Fruit fly (Drosophila melanogaster) whole organism, embryonic: ENCODE results near the gene wapl.
A peak's percentile ranks its signal among the peaks of the same experiment; 100 is the strongest.

ENCODE experiments used
- BEAF-32 ChIP-seq: fragments of 200-800 bp; sonication (Bioruptor generic); optimal IDR thresholded peaks from 3 replicates; lab custom pipeline; 2017; ENCODE audit warnings: missing biosample characterization, missing genetic modification characterization, mild to moderate bottlenecking, moderate library complexity, missing genetic modification reagents
- Bgb ChIP-seq: fragments of 200-800 bp; sonication (Bioruptor generic); IDR thresholded peaks from 2 replicates; pipeline ENCODE4 v1.3.6; 2022; ENCODE audit warnings: missing biosample characterization, missing genetic modification characterization; ENCODE audit not compliant: partially characterized antibody
- CG10147 ChIP-seq: fragments of 200-800 bp; sonication (Bioruptor generic); optimal IDR thresholded peaks from 2 replicates; lab custom pipeline; 2019; ENCODE audit warnings: missing biosample characterization, mild to moderate bottlenecking, missing genetic modification characterization, moderate library complexity
- CG11093 ChIP-seq: fragments of 200-800 bp; sonication (Bioruptor generic); IDR thresholded peaks from 3 replicates; pipeline ENCODE4 v1.3.6; 2022; ENCODE audit warnings: missing biosample characterization, missing genetic modification characterization
- CG14667 ChIP-seq: fragments of 200-800 bp; sonication (Bioruptor generic); IDR thresholded peaks from 2 replicates; pipeline ENCODE4 v1.3.6; 2022; ENCODE audit warnings: missing biosample characterization, missing genetic modification characterization
- CG17612 ChIP-seq: fragments of 200-800 bp; sonication (Bioruptor generic); IDR thresholded peaks from 2 replicates; pipeline ENCODE4 v1.3.6; 2022; ENCODE audit warnings: missing biosample characterization, missing genetic modification characterization
- CG18476 ChIP-seq: fragments of 200-800 bp; sonication (Bioruptor generic); optimal IDR thresholded peaks from 2 replicates; lab custom pipeline; 2016; ENCODE audit warnings: missing biosample characterization, mild to moderate bottlenecking, missing genetic modification characterization
- CG3726 ChIP-seq: fragments of 200-800 bp; sonication (Bioruptor generic); IDR thresholded peaks from 3 replicates; pipeline ENCODE4, ENCODE4 v1.3.6; 2022; ENCODE audit warnings: missing biosample characterization, missing genetic modification characterization
- CG4730 ChIP-seq: fragments of 200-800 bp; sonication (Bioruptor generic); IDR thresholded peaks from 2 replicates; pipeline ENCODE4 v1.3.6; 2022; ENCODE audit warnings: missing biosample characterization, missing genetic modification characterization
- CG7372 ChIP-seq: fragments of 200-800 bp; sonication (Bioruptor generic); IDR thresholded peaks from 2 replicates; pipeline ENCODE4 v1.3.6; 2022; ENCODE audit warnings: missing biosample characterization, missing genetic modification characterization
- CG7556 ChIP-seq: fragments of 200-800 bp; sonication (Bioruptor generic); optimal IDR thresholded peaks from 2 replicates; lab custom pipeline; 2017; ENCODE audit warnings: missing biosample characterization, mild to moderate bottlenecking, missing genetic modification characterization
- CG8089 ChIP-seq: fragments of 200-800 bp; sonication (Bioruptor generic); optimal IDR thresholded peaks from 3 replicates; lab custom pipeline; 2016; ENCODE audit warnings: missing biosample characterization, missing genetic modification characterization
- CG9437 ChIP-seq: fragments of 200-800 bp; sonication (Bioruptor generic); optimal IDR thresholded peaks from 2 replicates; lab custom pipeline; 2018; ENCODE audit warnings: missing biosample characterization, mild to moderate bottlenecking, missing genetic modification characterization
- Camta ChIP-seq: fragments of 200-800 bp; sonication (Bioruptor generic); optimal IDR thresholded peaks from 2 replicates; lab custom pipeline; 2016; ENCODE audit warnings: missing biosample characterization, missing genetic modification characterization
- CoRest ChIP-seq: fragments of 200-800 bp; sonication (Bioruptor generic); optimal IDR thresholded peaks from 3 replicates; lab custom pipeline; 2018; ENCODE audit warnings: missing biosample characterization, mild to moderate bottlenecking, missing genetic modification characterization, moderate library complexity
- Ets97D ChIP-seq: fragments of 200-800 bp; sonication (Bioruptor generic); optimal IDR thresholded peaks from 3 replicates; lab custom pipeline; 2016; ENCODE audit warnings: missing biosample characterization, missing genetic modification characterization
- Hand ChIP-seq: fragments of 200-800 bp; sonication (Bioruptor generic); optimal IDR thresholded peaks from 2 replicates; lab custom pipeline; 2017; ENCODE audit warnings: mild to moderate bottlenecking, missing biosample characterization, missing genetic modification reagents, missing genetic modification characterization
- Hr39 ChIP-seq: fragments of >200 bp; optimal IDR thresholded peaks from 2 replicates; lab custom pipeline; 2017
- Hr78 ChIP-seq, 2 experiments: fragments of 200-800 bp in 1 of 2; fragments of >200 bp in 1 of 2; sonication (Bioruptor generic) in 1 of 2; optimal IDR thresholded peaks; 2 replicates each; lab custom pipeline; 2017 to 2019; ENCODE audit warnings: missing biosample characterization in 2 of 2, missing genetic modification characterization in 2 of 2, mild to moderate bottlenecking in 1 of 2, moderate library complexity in 1 of 2
- Lim3 ChIP-seq: fragments of 200-800 bp; sonication (Bioruptor generic); IDR thresholded peaks from 2 replicates; pipeline ENCODE4 v1.3.6; 2022; ENCODE audit warnings: missing biosample characterization, missing genetic modification characterization
- Nf-YA ChIP-seq: fragments of 200-800 bp; sonication (Bioruptor generic); IDR thresholded peaks from 2 replicates; pipeline ENCODE4 v1.3.6; 2022; ENCODE audit warnings: missing biosample characterization, missing genetic modification characterization
- NfI ChIP-seq: fragments of 200-800 bp; sonication (Bioruptor generic); optimal IDR thresholded peaks from 3 replicates; lab custom pipeline; 2018; ENCODE audit warnings: missing biosample characterization, mild to moderate bottlenecking, missing genetic modification characterization, moderate library complexity
- TFAM ChIP-seq: fragments of 200-800 bp; sonication (Bioruptor generic); optimal IDR thresholded peaks from 2 replicates; lab custom pipeline; 2017; ENCODE audit warnings: missing biosample characterization, missing genetic modification characterization, inconsistent platforms
- Tbp ChIP-seq: fragments of >200 bp; optimal IDR thresholded peaks from 2 replicates; lab custom pipeline; 2018; ENCODE audit warnings: missing biosample characterization, missing genetic modification characterization
- bowl ChIP-seq: fragments of 200-800 bp; sonication (Bioruptor generic); IDR thresholded peaks from 2 replicates; pipeline ENCODE4 v1.3.6; 2022; ENCODE audit warnings: missing biosample characterization, missing genetic modification characterization
- br ChIP-seq: fragments of >200 bp; optimal IDR thresholded peaks from 2 replicates; lab custom pipeline; 2017
- ci ChIP-seq: fragments of 200-800 bp; sonication (Bioruptor generic); IDR thresholded peaks from 3 replicates; pipeline ENCODE4 v1.3.6; 2022; ENCODE audit warnings: missing biosample characterization, missing genetic modification characterization
- dmrt99B ChIP-seq: fragments of 200-800 bp; sonication (Bioruptor generic); optimal IDR thresholded peaks from 2 replicates; lab custom pipeline; 2018; ENCODE audit warnings: missing biosample characterization, mild to moderate bottlenecking, missing genetic modification characterization, moderate library complexity
- exex ChIP-seq: fragments of 200-800 bp; sonication (Bioruptor generic); optimal IDR thresholded peaks from 4 replicates; lab custom pipeline; 2018; ENCODE audit warnings: missing biosample characterization, mild to moderate bottlenecking, missing genetic modification characterization, moderate library complexity
- fd3F ChIP-seq: fragments of 200-800 bp; sonication (Bioruptor generic); optimal IDR thresholded peaks from 2 replicates; lab custom pipeline; 2018; ENCODE audit warnings: missing biosample characterization, mild to moderate bottlenecking, missing genetic modification characterization, moderate library complexity
- fd64A ChIP-seq: fragments of 200-800 bp; sonication (Bioruptor generic); optimal IDR thresholded peaks from 3 replicates; lab custom pipeline; 2018; ENCODE audit warnings: missing biosample characterization, mild to moderate bottlenecking, missing genetic modification characterization
- fu2 ChIP-seq: fragments of 200-800 bp; sonication (Bioruptor generic); optimal IDR thresholded peaks from 2 replicates; lab custom pipeline; 2016; ENCODE audit warnings: missing biosample characterization, missing genetic modification characterization
- inv ChIP-seq: fragments of 200-800 bp; sonication (Bioruptor generic); IDR thresholded peaks from 2 replicates; pipeline ENCODE4 v1.3.6; 2022; ENCODE audit warnings: missing biosample characterization, missing genetic modification characterization; ENCODE audit not compliant: partially characterized antibody
- jigr1 ChIP-seq: fragments of 200-800 bp; sonication (Bioruptor generic); IDR thresholded peaks from 3 replicates; pipeline ENCODE4 v1.3.6; 2022; ENCODE audit warnings: missing biosample characterization, missing genetic modification characterization
- jing ChIP-seq: fragments of 200-800 bp; sonication (Bioruptor generic); optimal IDR thresholded peaks from 2 replicates; lab custom pipeline; 2018; ENCODE audit warnings: missing biosample characterization, mild to moderate bottlenecking, missing genetic modification characterization
- luna ChIP-seq: fragments of 200-800 bp; sonication (Bioruptor generic); optimal IDR thresholded peaks from 2 replicates; lab custom pipeline; 2016; ENCODE audit warnings: missing biosample characterization, missing genetic modification characterization
- oc ChIP-seq: fragments of 200-800 bp; sonication (Bioruptor generic); optimal IDR thresholded peaks from 2 replicates; lab custom pipeline; 2018; ENCODE audit warnings: missing biosample characterization, mild to moderate bottlenecking, missing genetic modification characterization, moderate library complexity
- onecut ChIP-seq: fragments of 200-800 bp; sonication (Bioruptor generic); IDR thresholded peaks from 2 replicates; pipeline ENCODE4 v1.3.6; 2022; ENCODE audit warnings: missing biosample characterization, missing genetic modification characterization
- pfk ChIP-seq: fragments of 200-800 bp; sonication (Bioruptor generic); optimal IDR thresholded peaks from 2 replicates; lab custom pipeline; 2018; ENCODE audit warnings: missing biosample characterization, mild to moderate bottlenecking, missing genetic modification characterization, moderate library complexity
- pho ChIP-seq: fragments of 200-800 bp; sonication (Bioruptor generic); optimal IDR thresholded peaks from 2 replicates; lab custom pipeline; 2016; ENCODE audit warnings: missing biosample characterization, missing genetic modification characterization
- pros ChIP-seq: fragments of 200-800 bp; sonication (Bioruptor generic); optimal IDR thresholded peaks from 3 replicates; lab custom pipeline; 2019; ENCODE audit warnings: missing biosample characterization, mild to moderate bottlenecking, missing genetic modification characterization, moderate library complexity
- pzg ChIP-seq: fragments of 200-800 bp; sonication (Bioruptor generic); optimal IDR thresholded peaks from 3 replicates; lab custom pipeline; 2018; ENCODE audit warnings: missing biosample characterization, mild to moderate bottlenecking, missing genetic modification characterization, moderate library complexity
- seq ChIP-seq: fragments of 200-800 bp; sonication (Bioruptor generic); IDR thresholded peaks from 2 replicates; pipeline ENCODE4 v1.3.6; 2022; ENCODE audit warnings: missing biosample characterization, missing genetic modification characterization
- slou ChIP-seq: fragments of 200-800 bp; sonication (Bioruptor generic); optimal IDR thresholded peaks from 3 replicates; lab custom pipeline; 2016; ENCODE audit warnings: missing biosample characterization, missing genetic modification characterization
- sna ChIP-seq: fragments of 200-800 bp; sonication (Bioruptor generic); IDR thresholded peaks from 2 replicates; pipeline ENCODE4 v1.3.6; 2022; ENCODE audit warnings: missing biosample characterization, missing genetic modification characterization; ENCODE audit not compliant: partially characterized antibody
- sob ChIP-seq: fragments of 200-800 bp; sonication (Bioruptor generic); IDR thresholded peaks from 2 replicates; pipeline ENCODE4 v1.3.6; 2022; ENCODE audit warnings: missing biosample characterization, missing genetic modification characterization
- stwl ChIP-seq: fragments of 200-800 bp; sonication (Bioruptor generic); optimal IDR thresholded peaks from 3 replicates; lab custom pipeline; 2018; ENCODE audit warnings: missing biosample characterization, mild to moderate bottlenecking, missing genetic modification characterization, moderate library complexity
- sug ChIP-seq: fragments of 200-800 bp; optimal IDR thresholded peaks from 2 replicates; lab custom pipeline; 2019; ENCODE audit warnings: missing biosample characterization, mild to moderate bottlenecking, missing genetic modification characterization, moderate library complexity
- tin ChIP-seq: fragments of 200-800 bp; sonication (Bioruptor generic); optimal IDR thresholded peaks from 3 replicates; lab custom pipeline; 2016; ENCODE audit warnings: missing biosample characterization, missing genetic modification characterization
- usp ChIP-seq: fragments of >200 bp; optimal IDR thresholded peaks from 2 replicates; lab custom pipeline; 2017; ENCODE audit warnings: missing biosample characterization, missing genetic modification characterization

Gene wapl

dm6 chrX:2121716-2122601 lies 36.8 kb downstream of the wapl start (continued):
- TF ChIP-seq Hr78 (GFP tag; optimal IDR thresholded peaks at IDR 0.05; lab: Kevin White, UChicago) (peak in 1 of 2 experiments; percentile 10), sna (GFP tag; lab: Robert Waterston, UW) (no peak), Camta (no peak), CG17612 (GFP tag; lab: Robert Waterston, UW) (no peak), NfI (GFP tag; lab: Kevin White, UChicago) (no peak), BEAF-32 (GFP tag; lab: Kevin White, UChicago) (no peak), dmrt99B (tag; lab: Kevin White, UChicago) (no peak), CG14667 (no peak), luna (GFP tag; lab: Kevin White, UChicago) (no peak), CG7556 (peak; percentile 39), fd3F (GFP tag; lab: Kevin White, UChicago) (no peak), CG18476 (GFP tag; lab: Kevin White, UChicago) (peak; percentile 8), usp (no peak), slou (GFP tag; lab: Kevin White, UChicago) (no peak), pzg (no peak), ci (GFP tag; lab: Robert Waterston, UW) (no peak; the same call in 2 of the 3 replicates), Ets97D (GFP tag; lab: Kevin White, UChicago) (no peak), CG10147 (no peak), Hr39 (lab: Kevin White, UChicago) (no peak), Bgb (GFP tag; lab: Robert Waterston, UW) (no peak), sug (tag; lab: Kevin White, UChicago) (no peak), CG9437 (GFP tag; lab: Kevin White, UChicago) (no peak), CG11093 (GFP tag; lab: Robert Waterston, UW) (no peak), CG8089 (GFP tag; lab: Kevin White, UChicago) (no peak), tin (peak; percentile 20), oc (tag; lab: Kevin White, UChicago) (no peak), jigr1 (GFP tag; lab: Robert Waterston, UW) (no peak), br (lab: Kevin White, UChicago) (no peak), inv (GFP tag; lab: Robert Waterston, UW) (no peak), Lim3 (GFP tag; lab: Robert Waterston, UW) (no peak), CG3726 (GFP tag; lab: Robert Waterston, UW) (no peak), seq (GFP tag; lab: Robert Waterston, UW) (no peak), CG7372 (GFP tag; lab: Robert Waterston, UW) (no peak), exex (tag; lab: Kevin White, UChicago) (no peak), stwl (tag; lab: Kevin White, UChicago) (no peak), pfk (GFP tag; lab: Kevin White, UChicago) (no peak), onecut (peak; percentile 6; the same call in 1 of the 2 replicates), pho (GFP tag; lab: Kevin White, UChicago) (no peak), pros (GFP tag; lab: Kevin White, UChicago) (no peak), TFAM (GFP tag; lab: Kevin White, UChicago) (no peak), CoRest (tag; lab: Kevin White, UChicago) (peak; percentile 29), fu2 (GFP tag; lab: Kevin White, UChicago) (no peak), sob (no peak), jing (GFP tag; lab: Kevin White, UChicago) (no peak), bowl (no peak), Nf-YA (GFP tag; lab: Robert Waterston, UW) (no peak), CG4730 (GFP tag; lab: Robert Waterston, UW) (0 out of 2 replicates have a peak, but pooled peaks have one; percentile 8), Tbp (no peak), Hand (GFP tag; lab: Kevin White, UChicago) (no peak), fd64A (GFP tag; lab: Kevin White, UChicago) (no peak)
